Fruit fly (Drosophila melanogaster) whole organism, embryonic: ENCODE measurements around the gene CG43389.
A peak's percentile ranks its signal among the peaks of the same experiment; 100 is the strongest.

Source experiments
- B-H1 ChIP-seq: fragments of 200-800 bp; sonication (Bioruptor generic); IDR thresholded peaks from 3 replicates; pipeline ENCODE4 v1.3.6; 2022; ENCODE audit warnings: missing biosample characterization, missing genetic modification characterization
- BtbVII ChIP-seq: fragments of 200-800 bp; sonication (Bioruptor generic); optimal IDR thresholded peaks from 3 replicates; lab custom pipeline; 2017; ENCODE audit warnings: missing biosample characterization, mild to moderate bottlenecking, missing genetic modification characterization
- C15 ChIP-seq: fragments of 200-800 bp; sonication (Bioruptor generic); IDR thresholded peaks from 3 replicates; pipeline ENCODE4 v1.3.6; 2022; ENCODE audit warnings: missing biosample characterization, missing genetic modification characterization
- CG10979 ChIP-seq: fragments of 200-800 bp; sonication (Bioruptor generic); optimal IDR thresholded peaks from 2 replicates; lab custom pipeline; 2018; ENCODE audit warnings: missing biosample characterization, mild to moderate bottlenecking, missing genetic modification characterization, moderate library complexity
- CG12391 ChIP-seq: fragments of 200-800 bp; sonication (Bioruptor generic); optimal IDR thresholded peaks from 3 replicates; lab custom pipeline; 2018; ENCODE audit warnings: missing biosample characterization, mild to moderate bottlenecking, missing genetic modification characterization, moderate library complexity
- CG12659 ChIP-seq: fragments of 200-800 bp; sonication (Bioruptor generic); optimal IDR thresholded peaks from 3 replicates; lab custom pipeline; 2017; ENCODE audit warnings: mild to moderate bottlenecking, missing biosample characterization, missing genetic modification reagents, missing genetic modification characterization
- CG14667 ChIP-seq: fragments of 200-800 bp; sonication (Bioruptor generic); IDR thresholded peaks from 2 replicates; pipeline ENCODE4 v1.3.6; 2022; ENCODE audit warnings: missing biosample characterization, missing genetic modification characterization
- CG15073 ChIP-seq: fragments of 200-800 bp; sonication (Bioruptor generic); optimal IDR thresholded peaks from 2 replicates; lab custom pipeline; 2016; ENCODE audit warnings: missing biosample characterization, missing genetic modification characterization
- CG17385 ChIP-seq: fragments of 200-800 bp; sonication (Bioruptor generic); optimal IDR thresholded peaks from 3 replicates; lab custom pipeline; 2018; ENCODE audit warnings: missing biosample characterization, mild to moderate bottlenecking, missing genetic modification characterization
- CG18599 ChIP-seq: fragments of 200-800 bp; sonication (Bioruptor generic); optimal IDR thresholded peaks from 3 replicates; lab custom pipeline; 2017; ENCODE audit warnings: missing biosample characterization, missing genetic modification characterization, mild to moderate bottlenecking, moderate library complexity, missing genetic modification reagents
- CG18619 ChIP-seq: fragments of 200-800 bp; sonication (Bioruptor generic); optimal IDR thresholded peaks from 3 replicates; lab custom pipeline; 2017; ENCODE audit warnings: missing biosample characterization, mild to moderate bottlenecking, missing genetic modification characterization
- CG2889 ChIP-seq: fragments of 200-800 bp; sonication (Bioruptor generic); IDR thresholded peaks from 3 replicates; pipeline ENCODE4 v1.3.6; 2022; ENCODE audit warnings: missing biosample characterization, missing genetic modification characterization
- CG31388 ChIP-seq: fragments of 200-800 bp; sonication (Bioruptor generic); optimal IDR thresholded peaks from 2 replicates; lab custom pipeline; 2016; ENCODE audit warnings: missing biosample characterization, missing genetic modification characterization
- CG3281 ChIP-seq: fragments of 200-800 bp; sonication (Bioruptor generic); optimal IDR thresholded peaks from 3 replicates; lab custom pipeline; 2017; ENCODE audit warnings: missing biosample characterization, mild to moderate bottlenecking, missing genetic modification characterization
- CG6272 ChIP-seq: fragments of 200-800 bp; sonication (Bioruptor generic); IDR thresholded peaks from 2 replicates; pipeline ENCODE4 v1.3.6; 2022; ENCODE audit warnings: missing biosample characterization, missing genetic modification characterization
- CG7556 ChIP-seq: fragments of 200-800 bp; sonication (Bioruptor generic); optimal IDR thresholded peaks from 2 replicates; lab custom pipeline; 2017; ENCODE audit warnings: missing biosample characterization, mild to moderate bottlenecking, missing genetic modification characterization
- CG7745 ChIP-seq: fragments of 200-800 bp; sonication (Bioruptor generic); optimal IDR thresholded peaks from 2 replicates; lab custom pipeline; 2018; ENCODE audit warnings: missing biosample characterization, mild to moderate bottlenecking, missing genetic modification characterization, moderate library complexity
- CG7839 ChIP-seq: fragments of 200-800 bp; sonication (Bioruptor generic); optimal IDR thresholded peaks from 3 replicates; lab custom pipeline; 2018; ENCODE audit warnings: missing biosample characterization, mild to moderate bottlenecking, missing genetic modification characterization, moderate library complexity
- Dbx ChIP-seq: fragments of 200-800 bp; sonication (Bioruptor generic); IDR thresholded peaks from 3 replicates; pipeline ENCODE4 v1.3.6; 2022; ENCODE audit warnings: missing biosample characterization, missing genetic modification characterization
- Dll ChIP-seq: fragments of 200-800 bp; sonication (Bioruptor generic); IDR thresholded peaks from 4 replicates; pipeline ENCODE4 v1.3.6; 2022; ENCODE audit warnings: missing biosample characterization, missing genetic modification characterization; ENCODE audit not compliant: partially characterized antibody
- ERR ChIP-seq: fragments of 200-800 bp; sonication (Bioruptor generic); optimal IDR thresholded peaks from 2 replicates; lab custom pipeline; 2016; ENCODE audit warnings: missing biosample characterization, missing genetic modification characterization
- H15 ChIP-seq: fragments of 200-800 bp; sonication (Bioruptor generic); IDR thresholded peaks from 3 replicates; pipeline ENCODE4 v1.3.6; 2022; ENCODE audit warnings: missing biosample characterization, missing genetic modification characterization
- H2.0 ChIP-seq: fragments of 200-800 bp; sonication (Bioruptor generic); IDR thresholded peaks from 2 replicates; pipeline ENCODE4 v1.3.6; 2022; ENCODE audit warnings: missing biosample characterization, missing genetic modification characterization
- HHEX ChIP-seq: fragments of 200-800 bp; sonication (Bioruptor generic); optimal IDR thresholded peaks from 3 replicates; lab custom pipeline; 2017; ENCODE audit warnings: missing biosample characterization, mild to moderate bottlenecking, missing genetic modification characterization, missing genetic modification reagents
- Hand ChIP-seq: fragments of 200-800 bp; sonication (Bioruptor generic); optimal IDR thresholded peaks from 2 replicates; lab custom pipeline; 2017; ENCODE audit warnings: mild to moderate bottlenecking, missing biosample characterization, missing genetic modification reagents, missing genetic modification characterization
- HmgZ ChIP-seq: fragments of 200-800 bp; sonication (Bioruptor generic); optimal IDR thresholded peaks from 2 replicates; lab custom pipeline; 2018; ENCODE audit warnings: missing biosample characterization, mild to moderate bottlenecking, missing genetic modification characterization
- Hsf ChIP-seq: fragments of 200-800 bp; sonication (Bioruptor generic); optimal IDR thresholded peaks from 3 replicates; lab custom pipeline; 2016; ENCODE audit warnings: missing biosample characterization, missing genetic modification characterization
- Med ChIP-seq: fragments of 200-800 bp; sonication (Bioruptor generic); peaks from one replicate; lab custom pipeline; 2016; ENCODE audit warnings: missing biosample characterization, missing genetic modification characterization, mild to moderate bottlenecking, inconsistent platforms, moderate library complexity
- NK7.1 ChIP-seq: fragments of 200-800 bp; sonication (Bioruptor generic); optimal IDR thresholded peaks from 3 replicates; lab custom pipeline; 2016; ENCODE audit warnings: missing biosample characterization, missing genetic modification characterization
- ara ChIP-seq: fragments of 200-800 bp; sonication (Bioruptor generic); IDR thresholded peaks from 2 replicates; pipeline ENCODE4 v1.3.6; 2022; ENCODE audit warnings: missing biosample characterization, missing genetic modification characterization
- bcd ChIP-seq: fragments of 200-800 bp; sonication (Bioruptor generic); optimal IDR thresholded peaks from 2 replicates; lab custom pipeline; 2017; ENCODE audit warnings: missing biosample characterization, mild to moderate bottlenecking, missing genetic modification characterization
- cg ChIP-seq: fragments of 200-800 bp; sonication (Bioruptor generic); optimal IDR thresholded peaks from 3 replicates; lab custom pipeline; 2019; ENCODE audit warnings: missing biosample characterization, mild to moderate bottlenecking, missing genetic modification characterization, moderate library complexity
- crol ChIP-seq: fragments of 200-800 bp; sonication (Bioruptor generic); IDR thresholded peaks from 2 replicates; pipeline ENCODE4 v1.3.6; 2022; ENCODE audit warnings: missing biosample characterization, missing genetic modification characterization
- crp ChIP-seq, 2 experiments: fragments of 200-800 bp; sonication (Bioruptor generic); optimal IDR thresholded peaks; 2 replicates in 1 of 2; 3 replicates in 1 of 2; lab custom pipeline; 2017; ENCODE audit warnings: missing biosample characterization in 2 of 2, missing genetic modification characterization in 2 of 2, mild to moderate bottlenecking in 1 of 2, moderate library complexity in 1 of 2
- dm ChIP-seq: fragments of 200-800 bp; sonication (Bioruptor generic); optimal IDR thresholded peaks from 3 replicates; lab custom pipeline; 2016; ENCODE audit warnings: missing biosample characterization, missing genetic modification characterization
- insv ChIP-seq, 2 experiments: fragments of 200-800 bp; sonication (Bioruptor generic); optimal IDR thresholded peaks; 3 replicates each; lab custom pipeline; 2016 to 2018; ENCODE audit warnings: missing biosample characterization in 2 of 2, missing genetic modification characterization in 2 of 2
- pan ChIP-seq, 4 experiments: fragments of >200 bp in 3 of 4; fragments of 200-800 bp in 1 of 4; sonication (Bioruptor generic) in 1 of 4; optimal IDR thresholded peaks in 3 of 4; IDR thresholded peaks in 1 of 4; 2 replicates each; pipeline versions ENCODE4 v1.3.6 to Lab custom; 2017 to 2022; ENCODE audit warnings: missing biosample characterization in 2 of 4, missing genetic modification characterization in 2 of 4, mixed read lengths in 1 of 4
- pnt ChIP-seq: fragments of 200-800 bp; sonication (Bioruptor generic); optimal IDR thresholded peaks from 3 replicates; lab custom pipeline; 2016; ENCODE audit warnings: missing biosample characterization, missing genetic modification characterization
- repo ChIP-seq: fragments of 200-800 bp; sonication (Bioruptor generic); optimal IDR thresholded peaks from 2 replicates; lab custom pipeline; 2016; ENCODE audit warnings: missing biosample characterization, missing genetic modification characterization
- sens-2 ChIP-seq: fragments of 200-800 bp; sonication (Bioruptor generic); IDR thresholded peaks from 2 replicates; pipeline ENCODE4 v1.3.6; 2022; ENCODE audit warnings: missing biosample characterization, missing genetic modification characterization
- sim ChIP-seq: fragments of 200-800 bp; sonication (Bioruptor generic); IDR thresholded peaks from 2 replicates; pipeline ENCODE4 v1.3.6; 2022; ENCODE audit warnings: missing biosample characterization, missing genetic modification characterization
- sisA ChIP-seq: fragments of 200-800 bp; sonication (Bioruptor generic); IDR thresholded peaks from 2 replicates; pipeline ENCODE4 v1.3.6; 2022; ENCODE audit warnings: missing biosample characterization, missing genetic modification characterization
- sqz ChIP-seq: fragments of 200-800 bp; sonication (Bioruptor generic); optimal IDR thresholded peaks from 3 replicates; lab custom pipeline; 2018; ENCODE audit warnings: missing biosample characterization, mild to moderate bottlenecking, missing genetic modification characterization
- stwl ChIP-seq: fragments of 200-800 bp; sonication (Bioruptor generic); optimal IDR thresholded peaks from 3 replicates; lab custom pipeline; 2018; ENCODE audit warnings: missing biosample characterization, mild to moderate bottlenecking, missing genetic modification characterization, moderate library complexity
- trh ChIP-seq: fragments of 200-800 bp; sonication (Bioruptor generic); optimal IDR thresholded peaks from 2 replicates; lab custom pipeline; 2016; ENCODE audit warnings: missing biosample characterization, missing genetic modification characterization
- usp ChIP-seq: fragments of >200 bp; optimal IDR thresholded peaks from 2 replicates; lab custom pipeline; 2017; ENCODE audit warnings: missing biosample characterization, missing genetic modification characterization
- zen ChIP-seq: fragments of 200-800 bp; sonication (Bioruptor generic); optimal IDR thresholded peaks from 3 replicates; lab custom pipeline; 2018; ENCODE audit warnings: missing biosample characterization, mild to moderate bottlenecking, missing genetic modification characterization, moderate library complexity

Gene CG43389

dm6 chr3L:3198447-3199402 is 49.1 kb upstream of the CG43389 start, which contains the start of the genes CG32276 and gry (continued):
- TF ChIP-seq CG14667 (GFP tag; lab: Robert Waterston, UW) (peak; percentile 51; the same call in 1 of the 2 replicates), stwl (peak; percentile 60), CG3281 (GFP tag; lab: Kevin White, UChicago) (peak; percentile 83), CG7556 (GFP tag; lab: Kevin White, UChicago) (peak; percentile 60), pnt (GFP tag; lab: Kevin White, UChicago) (peak; percentile 61), Dbx (GFP tag; lab: Robert Waterston, UW) (peak; percentile 69; the same call in 1 of the 3 replicates), CG31388 (GFP tag; lab: Kevin White, UChicago) (peak; percentile 55), Med (peak; percentile 97), B-H1 (GFP tag; lab: Robert Waterston, UW) (no peak; the same call in 2 of the 3 replicates), sens-2 (GFP tag; lab: Robert Waterston, UW) (peak; percentile 55; the same call in 1 of the 2 replicates), cg (GFP tag; lab: Kevin White, UChicago) (peak; percentile 73), CG12391 (tag; lab: Kevin White, UChicago) (peak; percentile 91), pan (optimal IDR thresholded peaks at IDR 0.05; lab: Kevin White, UChicago) (no peak), pan (GFP tag; optimal IDR thresholded peaks at IDR 0.05 in 1 of 2, IDR thresholded peaks at IDR 0.05 in 1 of 2) (peak in 1 of 2 experiments; percentile 29), sqz (GFP tag; lab: Kevin White, UChicago) (no peak), Hand (GFP tag; lab: Kevin White, UChicago) (no peak), H15 (GFP tag; lab: Robert Waterston, UW) (peak; percentile 63; the same call in 2 of the 3 replicates), crol (no peak), ERR (peak; percentile 48), crp (GFP tag; optimal IDR thresholded peaks at IDR 0.05; lab: Kevin White, UChicago) (peak in 1 of 2 experiments; percentile 60), zen (tag; lab: Kevin White, UChicago) (peak; percentile 69), CG15073 (GFP tag; lab: Kevin White, UChicago) (no peak), CG18599 (GFP tag; lab: Kevin White, UChicago) (peak; percentile 87), NK7.1 (peak; percentile 33), HmgZ (tag; lab: Kevin White, UChicago) (peak; percentile 93), ara (peak; percentile 46; the same call in 1 of the 2 replicates), CG6272 (GFP tag; lab: Robert Waterston, UW) (peak; percentile 48), Hsf (GFP tag; lab: Kevin White, UChicago) (peak; percentile 85), HHEX (GFP tag; lab: Kevin White, UChicago) (peak; percentile 58), trh (peak; percentile 63), Dll (GFP tag; lab: Robert Waterston, UW) (peak; percentile 43; the same call in 1 of the 4 replicates), sim (no peak), insv (GFP tag; optimal IDR thresholded peaks at IDR 0.05; lab: Kevin White, UChicago) (peak in 1 of 2 experiments; percentile 91), usp (GFP tag; lab: Kevin White, UChicago) (no peak), CG7839 (tag; lab: Kevin White, UChicago) (no peak), C15 (GFP tag; lab: Robert Waterston, UW) (no peak), BtbVII (GFP tag; lab: Kevin White, UChicago) (peak; percentile 35), CG17385 (GFP tag; lab: Kevin White, UChicago) (peak; percentile 64), CG12659 (peak; percentile 89), bcd (peak; percentile 73), CG10979 (tag; lab: Kevin White, UChicago) (peak; percentile 71), H2.0 (no peak; the same call in 1 of the 2 replicates), CG18619 (GFP tag; lab: Kevin White, UChicago) (peak; percentile 60), repo (peak; percentile 57), CG2889 (GFP tag; lab: Robert Waterston, UW) (0 out of 3 replicates have a peak, but pooled peaks have one; percentile 46), dm (peak; percentile 81), CG7745 (tag; lab: Kevin White, UChicago) (no peak), sisA (GFP tag; lab: Robert Waterston, UW) (peak; percentile 62; the same call in 1 of the 2 replicates)
